Worm (Caenorhabditis elegans) whole organism, late embryonic: ENCODE measurements around the gene B0303.4.

Experiments
- ceh-24 ChIP-seq: sonication (generic microtip); optimal IDR thresholded peaks from 2 replicates; lab custom pipeline; 2016; ENCODE audit warnings: mild to moderate bottlenecking, missing genetic modification characterization, missing compliant biosample characterization
- ceh-34 ChIP-seq: sonication (generic microtip); optimal IDR thresholded peaks from 2 replicates; lab custom pipeline; 2016; ENCODE audit warnings: mild to moderate bottlenecking, missing genetic modification characterization, missing compliant biosample characterization
- ceh-48 ChIP-seq: sonication (generic microtip); optimal IDR thresholded peaks from 2 replicates; lab custom pipeline; 2016; ENCODE audit warnings: missing genetic modification characterization, inconsistent platforms, missing compliant biosample characterization
- ets-4 ChIP-seq: sonication (generic microtip); optimal IDR thresholded peaks from 2 replicates; lab custom pipeline; 2016; ENCODE audit warnings: missing genetic modification characterization, missing compliant biosample characterization
- fax-1 ChIP-seq: sonication (generic microtip); optimal IDR thresholded peaks from 2 replicates; lab custom pipeline; 2016; ENCODE audit warnings: missing genotype, missing genetic modification characterization, missing compliant biosample characterization
- hlh-6 ChIP-seq: sonication (generic microtip); optimal IDR thresholded peaks from 2 replicates; lab custom pipeline; 2016; ENCODE audit warnings: missing genotype, missing genetic modification characterization, missing compliant biosample characterization
- sox-2 ChIP-seq: fragments of 200-800 bp; sonication (Bioruptor generic); IDR thresholded peaks from 2 replicates; pipeline ENCODE4 v1.3.6; 2022; ENCODE audit warnings: missing genetic modification reagents, missing genetic modification characterization, missing compliant biosample characterization
- ttx-3 ChIP-seq: sonication (generic microtip); optimal IDR thresholded peaks from 2 replicates; lab custom pipeline; 2016; ENCODE audit warnings: missing genetic modification reagents, missing genetic modification characterization, missing compliant biosample characterization
- unc-3 ChIP-seq, 2 experiments: fragments of 200-800 bp in 1 of 2; sonication (Bioruptor generic) in 1 of 2; sonication (generic microtip) in 1 of 2; conservative IDR thresholded peaks in 1 of 2; optimal IDR thresholded peaks in 1 of 2; 2 replicates each; pipeline versions ENCODE4 v1.3.6 to Lab custom; 2016 to 2022; ENCODE audit warnings: missing compliant biosample characterization in 2 of 2, missing genetic modification characterization in 2 of 2, missing genetic modification reagents in 1 of 2
- zip-5 ChIP-seq: sonication (generic microtip); optimal IDR thresholded peaks from 2 replicates; lab custom pipeline; 2016; ENCODE audit warnings: missing genetic modification characterization, missing compliant biosample characterization

DNA sequence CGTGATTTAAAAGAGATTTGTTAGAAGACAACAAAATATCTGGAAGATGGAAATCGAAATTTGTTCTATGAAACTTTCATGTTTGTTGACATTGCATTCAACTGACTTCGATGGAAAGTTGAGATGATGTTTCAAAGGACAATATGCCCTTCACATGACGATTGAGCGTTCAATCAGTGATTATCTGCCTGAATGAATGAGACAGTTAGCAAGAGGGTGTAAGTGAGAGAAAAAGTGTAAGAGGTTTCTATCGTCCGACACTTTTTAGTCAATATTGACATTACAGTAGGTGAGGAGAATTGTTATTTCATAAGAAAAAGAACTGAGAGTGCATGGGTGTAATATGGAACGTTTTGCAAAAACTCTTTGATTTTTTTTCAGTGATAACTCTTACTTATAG is 43.6 kb downstream of the B0303.4 start:
- TF ChIP-seq ceh-48 (no peak), fax-1 (tag; lab: Kevin White, UChicago) (no peak), ttx-3 (tag; lab: Kevin White, UChicago) (no peak), hlh-6 (tag; lab: Kevin White, UChicago) (no peak), sox-2 (no peak), ceh-24 (tag; lab: Kevin White, UChicago) (no peak), zip-5 (no peak), unc-3 (GFP tag; conservative IDR thresholded peaks at IDR 0.05; lab: Robert Waterston, UW) (no peak), unc-3 (tag; optimal IDR thresholded peaks at IDR 0.05; lab: Kevin White, UChicago) (no peak), ceh-34 (tag; lab: Kevin White, UChicago) (no peak), ets-4 (tag; lab: Kevin White, UChicago) (no peak)
